Worm (Caenorhabditis elegans) whole organism, early embryonic: Measurements from ENCODE around the gene fut-5.

Source experiments
- B0310.2 ChIP-seq: sonication (generic microtip); optimal IDR thresholded peaks from 2 replicates; lab custom pipeline; 2016; ENCODE audit warnings: mild to moderate bottlenecking, missing genetic modification characterization, missing compliant biosample characterization
- aly-1 ChIP-seq: sonication (generic microtip); optimal IDR thresholded peaks from 2 replicates; lab custom pipeline; 2016; ENCODE audit warnings: missing genetic modification characterization, missing compliant biosample characterization
- ama-1 ChIP-seq: fragments of 150-350 bp; optimal IDR thresholded peaks from 2 replicates; lab custom pipeline; 2014
- ceh-13 ChIP-seq: fragments of 200-800 bp; sonication (Bioruptor generic); optimal IDR thresholded peaks from 2 replicates; lab custom pipeline; 2018; ENCODE audit warnings: mild to moderate bottlenecking, missing genetic modification characterization, missing compliant biosample characterization
- ceh-36 ChIP-seq: sonication (generic microtip); optimal IDR thresholded peaks from 2 replicates; lab custom pipeline; 2016; ENCODE audit warnings: missing genetic modification characterization, inconsistent platforms, missing compliant biosample characterization
- flt-1 ChIP-seq: fragments of 200-800 bp; sonication (Bioruptor generic); IDR thresholded peaks from 2 replicates; pipeline ENCODE4 v1.3.6; 2022; ENCODE audit warnings: missing genetic modification characterization, missing compliant biosample characterization
- hmbx-1 ChIP-seq: sonication (generic microtip); optimal IDR thresholded peaks from 2 replicates; lab custom pipeline; 2016; ENCODE audit warnings: mild to moderate bottlenecking, missing genetic modification characterization, missing compliant biosample characterization
- sea-1 ChIP-seq: fragments of 200-800 bp; sonication (Bioruptor generic); conservative IDR thresholded peaks from 2 replicates; pipeline ENCODE4 v1.3.6; 2022; ENCODE audit warnings: missing genetic modification characterization, missing compliant biosample characterization
- tbx-37 ChIP-seq: fragments of 200-800 bp; sonication (Bioruptor generic); conservative IDR thresholded peaks from 2 replicates; pipeline ENCODE4 v1.3.6; 2022; ENCODE audit warnings: missing genetic modification reagents, missing genetic modification characterization, missing compliant biosample characterization
- tra-4 ChIP-seq: sonication (generic microtip); optimal IDR thresholded peaks from 2 replicates; lab custom pipeline; 2017; ENCODE audit warnings: missing genetic modification characterization, missing compliant biosample characterization

ce11 chrII:4626606-4627005 lies 40.9 kb downstream of the fut-5 start, which contains the start of gene F35D11.1:
- no peak for TF ChIP-seq ceh-13 (GFP tag; lab: Kevin White, UChicago)
- no peak for TF ChIP-seq tbx-37 (GFP tag; lab: Robert Waterston, UW)
- TF ChIP-seq tra-4 (tag; lab: Kevin White, UChicago): no peak
- TF ChIP-seq ceh-36: no peak
- no peak for TF ChIP-seq ama-1 (lab: Kevin White, UChicago)
- no peak for TF ChIP-seq sea-1 (GFP tag; lab: Robert Waterston, UW)
- no peak for TF ChIP-seq flt-1
- no peak for TF ChIP-seq hmbx-1 (tag; lab: Kevin White, UChicago)
- no peak for TF ChIP-seq B0310.2
- no peak for TF ChIP-seq aly-1 (tag; lab: Kevin White, UChicago)
